Fruit fly (Drosophila melanogaster): ENCODE data around the gene spn-D.

Gene spn-D

dm6 chr3R:27152129-27152968 is 13.2 kb upstream of the spn-D start (continued):
- TF ChIP-seq CG17361 (GFP tag; IDR thresholded peaks at IDR 0.05) (peak; percentile 71), prd (optimal IDR thresholded peaks at IDR 0.05) (no peak), prd (GFP tag; IDR thresholded peaks at IDR 0.05) (peak; percentile 26; the same call in 1 of the 3 replicates), Oaz (GFP tag; IDR thresholded peaks at IDR 0.05) (no peak), dan (GFP tag; IDR thresholded peaks at IDR 0.05) (no peak), sr (GFP tag; IDR thresholded peaks at IDR 0.05) (no peak), CG6791 (GFP tag; IDR thresholded peaks at IDR 0.05; ENCODE audit: partially characterized antibody) (no peak), Opbp (GFP tag; IDR thresholded peaks at IDR 0.05; ENCODE audit: partially characterized antibody) (no peak), Hand (GFP tag; optimal IDR thresholded peaks at IDR 0.05) (no peak), CG10147 (GFP tag; optimal IDR thresholded peaks at IDR 0.05) (peak; percentile 49), Pdp1 (GFP tag; optimal IDR thresholded peaks at IDR 0.05) (peak; percentile 24 to 76), inv (GFP tag; IDR thresholded peaks at IDR 0.05; ENCODE audit: partially characterized antibody) (no peak), sug (tag; optimal IDR thresholded peaks at IDR 0.05) (no peak), CG13424 (tag; optimal IDR thresholded peaks at IDR 0.05) (peak; percentile 62), sim (GFP tag; IDR thresholded peaks at IDR 0.05) (no peak), bigmax (GFP tag; optimal IDR thresholded peaks at IDR 0.05) (no peak), zen2 (GFP tag; IDR thresholded peaks at IDR 0.05; ENCODE audit: partially characterized antibody) (no peak), Sox102F (GFP tag; optimal IDR thresholded peaks at IDR 0.05) (peak; percentile 65), CG30431 (GFP tag; optimal IDR thresholded peaks at IDR 0.05) (peak; percentile 19), CG15479 (GFP tag; optimal IDR thresholded peaks at IDR 0.05) (no peak), Dip2 (GFP tag; IDR thresholded peaks at IDR 0.05) (no peak), stwl (tag; optimal IDR thresholded peaks at IDR 0.05) (no peak), sna (GFP tag; IDR thresholded peaks at IDR 0.05; ENCODE audit: partially characterized antibody) (no peak), dmrt11E (tag; optimal IDR thresholded peaks at IDR 0.05) (no peak), CG33213 (GFP tag; optimal IDR thresholded peaks at IDR 0.05) (no peak), Max (GFP tag; optimal IDR thresholded peaks at IDR 0.05) (no peak), CG1792 (GFP tag; optimal IDR thresholded peaks at IDR 0.05) (no peak), zfh1 (GFP tag; IDR thresholded peaks at IDR 0.05) (no peak), gro (GFP tag; optimal IDR thresholded peaks at IDR 0.05) (no peak), CG1603 (tag; optimal IDR thresholded peaks at IDR 0.05) (peak; percentile 40), cwo (GFP tag; optimal IDR thresholded peaks at IDR 0.05) (peak; percentile 38), Atf3 (GFP tag; optimal IDR thresholded peaks at IDR 0.05) (no peak), HLH54F (GFP tag; optimal IDR thresholded peaks at IDR 0.05) (peak; percentile 30), tx (GFP tag; optimal IDR thresholded peaks at IDR 0.05) (peak; percentile 15), CG18476 (GFP tag; optimal IDR thresholded peaks at IDR 0.05) (no peak), unc-4 (GFP tag; IDR thresholded peaks at IDR 0.05; ENCODE audit: partially characterized antibody) (no peak), Blimp-1 (GFP tag; optimal IDR thresholded peaks at IDR 0.05) (peak; percentile 73), CTCF (GFP tag; optimal IDR thresholded peaks at IDR 0.05) (no peak), ken (GFP tag; IDR thresholded peaks at IDR 0.05) (no peak), kah (GFP tag; optimal IDR thresholded peaks at IDR 0.05) (peak; percentile 45), CG8388 (GFP tag; optimal IDR thresholded peaks at IDR 0.05) (peak; percentile 27), BtbVII (GFP tag; optimal IDR thresholded peaks at IDR 0.05) (peak; percentile 43), CG9797 (GFP tag; optimal IDR thresholded peaks at IDR 0.05) (no peak), CG10321 (GFP tag; IDR thresholded peaks at IDR 0.05) (no peak), CG15696 (tag; optimal IDR thresholded peaks at IDR 0.05) (peak; percentile 3), dmrt99B (tag; optimal IDR thresholded peaks at IDR 0.05) (peak; percentile 68), CG13624 (GFP tag; optimal IDR thresholded peaks at IDR 0.05) (peak; percentile 46), CG2199 (GFP tag; IDR thresholded peaks at IDR 0.05) (no peak), chm (GFP tag; IDR thresholded peaks at IDR 0.05) (no peak)

All from whole organism, embryonic.